Worm (Caenorhabditis elegans) whole organism, L1 larva: ENCODE measurements around the gene T01D3.6.
A peak's percentile ranks its signal among the peaks of the same experiment; 100 is the strongest.

Source experiments
- C04F5.9 ChIP-seq: sonication (generic microtip); optimal IDR thresholded peaks from 2 replicates; lab custom pipeline; 2016; ENCODE audit warnings: missing genetic modification characterization, missing compliant biosample characterization
- C16A3.4 ChIP-seq: fragments of 150-350 bp; optimal IDR thresholded peaks from 2 replicates; lab custom pipeline; 2014; ENCODE audit warnings: missing biosample characterization, missing genetic modification characterization
- C34B4.2 ChIP-seq: sonication (generic microtip); optimal IDR thresholded peaks from 2 replicates; lab custom pipeline; 2017; ENCODE audit warnings: mild to moderate bottlenecking, missing genetic modification characterization, missing compliant biosample characterization
- F16B12.6 ChIP-seq: fragments of 150-350 bp; optimal IDR thresholded peaks from 2 replicates; lab custom pipeline; 2014; ENCODE audit warnings: missing biosample characterization, missing genetic modification characterization
- alr-1 ChIP-seq: fragments of 200-800 bp; sonication (Bioruptor generic); optimal IDR thresholded peaks from 2 replicates; lab custom pipeline; 2018; ENCODE audit warnings: borderline replicate concordance, mild to moderate bottlenecking, missing genetic modification characterization, missing compliant biosample characterization
- blmp-1 ChIP-seq: fragments of 150-350 bp; optimal IDR thresholded peaks from 2 replicates; lab custom pipeline; 2014; ENCODE audit warnings: missing biosample characterization, missing genetic modification characterization
- ceh-8 ChIP-seq: fragments of 200-800 bp; sonication (Bioruptor generic); optimal IDR thresholded peaks from 2 replicates; lab custom pipeline; 2018; ENCODE audit warnings: mild to moderate bottlenecking, missing genetic modification characterization, moderate library complexity, missing compliant biosample characterization
- ceh-82 ChIP-seq, 3 experiments: fragments of 150-350 bp in 1 of 3; sonication (generic microtip) in 2 of 3; optimal IDR thresholded peaks; 2 replicates each; lab custom pipeline; 2014 to 2017; ENCODE audit warnings: missing biosample characterization in 3 of 3, missing genetic modification characterization in 3 of 3
- ceh-88 ChIP-seq: fragments of 200-800 bp; sonication (Bioruptor generic); IDR thresholded peaks from 2 replicates; pipeline ENCODE4 v1.3.6; 2022; ENCODE audit warnings: missing genetic modification characterization, missing compliant biosample characterization
- ceh-90 ChIP-seq: sonication (generic microtip); optimal IDR thresholded peaks from 2 replicates; lab custom pipeline; 2016; ENCODE audit warnings: missing genetic modification characterization, missing compliant biosample characterization
- ces-1 ChIP-seq: fragments of 150-350 bp; optimal IDR thresholded peaks from 2 replicates; lab custom pipeline; 2014; ENCODE audit warnings: missing biosample characterization, missing genetic modification reagents, missing genetic modification characterization
- dsc-1 ChIP-seq: sonication (generic microtip); optimal IDR thresholded peaks from 2 replicates; lab custom pipeline; 2016; ENCODE audit warnings: mild to moderate bottlenecking, missing genetic modification characterization, missing compliant biosample characterization
- efl-1 ChIP-seq, 4 experiments: fragments of 150-350 bp; optimal IDR thresholded peaks in 3 of 4; peaks in 1 of 4; 1 replicate in 1 of 4; 2 replicates in 3 of 4; lab custom pipeline; 2014; ENCODE audit warnings: missing biosample characterization in 2 of 4, missing genetic modification characterization in 2 of 4, missing genetic modification reagents in 2 of 4
- efl-3 ChIP-seq: fragments of 200-800 bp; sonication (Bioruptor generic); optimal IDR thresholded peaks from 2 replicates; lab custom pipeline; 2018; ENCODE audit warnings: mild to moderate bottlenecking, missing genetic modification characterization, missing compliant biosample characterization
- egl-13 ChIP-seq: sonication (generic microtip); optimal IDR thresholded peaks from 2 replicates; lab custom pipeline; 2016; ENCODE audit warnings: missing genotype, missing genetic modification reagents, missing genetic modification characterization, missing compliant biosample characterization
- elt-2 ChIP-seq: sonication (generic microtip); optimal IDR thresholded peaks from 2 replicates; lab custom pipeline; 2016; ENCODE audit warnings: missing genetic modification characterization, mild to moderate bottlenecking, inconsistent platforms, missing compliant biosample characterization, missing genetic modification reagents
- elt-3 ChIP-seq, 6 experiments: fragments of 150-350 bp in 1 of 6; sonication (generic microtip); optimal IDR thresholded peaks; 2 replicates each; lab custom pipeline; 2017 to 2018; ENCODE audit warnings: missing biosample characterization in 6 of 6, missing genetic modification characterization in 6 of 6, inconsistent platforms in 1 of 6
- fkh-10 ChIP-seq: sonication (generic microtip); optimal IDR thresholded peaks from 2 replicates; lab custom pipeline; 2017; ENCODE audit warnings: missing biosample characterization, missing genetic modification reagents, missing genetic modification characterization
- fkh-8 ChIP-seq: sonication (generic microtip); optimal IDR thresholded peaks from 2 replicates; lab custom pipeline; 2016; ENCODE audit warnings: mild to moderate bottlenecking, missing genetic modification characterization, missing compliant biosample characterization
- fos-1 ChIP-seq: fragments of 150-350 bp; optimal IDR thresholded peaks from 2 replicates; lab custom pipeline; 2014; ENCODE audit warnings: missing biosample characterization, missing genetic modification characterization
- grh-1 ChIP-seq: fragments of 200-800 bp; sonication (Bioruptor generic); IDR thresholded peaks from 2 replicates; pipeline ENCODE4 v1.3.6; 2022; ENCODE audit warnings: missing genetic modification reagents, missing genetic modification characterization, missing compliant biosample characterization
- hlh-4 ChIP-seq: sonication (generic microtip); optimal IDR thresholded peaks from 2 replicates; lab custom pipeline; 2016; ENCODE audit warnings: mild to moderate bottlenecking, missing genetic modification characterization, missing compliant biosample characterization
- hpl-2 ChIP-seq: fragments of 150-350 bp; optimal IDR thresholded peaks from 2 replicates; lab custom pipeline; 2014; ENCODE audit warnings: missing biosample characterization, missing genetic modification reagents, missing genetic modification characterization
- irx-1 ChIP-seq: sonication (generic microtip); optimal IDR thresholded peaks from 2 replicates; lab custom pipeline; 2016; ENCODE audit warnings: missing genetic modification characterization, missing compliant biosample characterization
- jun-1 ChIP-seq: fragments of 150-350 bp; optimal IDR thresholded peaks from 2 replicates; lab custom pipeline; 2014; ENCODE audit warnings: missing biosample characterization, missing genetic modification reagents, missing genetic modification characterization
- lin-13 ChIP-seq: fragments of 150-350 bp; optimal IDR thresholded peaks from 2 replicates; lab custom pipeline; 2014; ENCODE audit warnings: missing biosample characterization, missing genetic modification reagents, missing genetic modification characterization
- lin-14 ChIP-seq: fragments of 200-800 bp; sonication (Bioruptor generic); optimal IDR thresholded peaks from 2 replicates; lab custom pipeline; 2018; ENCODE audit warnings: mild to moderate bottlenecking, missing genetic modification characterization, moderate library complexity, missing compliant biosample characterization
- lin-15B ChIP-seq: fragments of 150-350 bp; sonication (generic microtip); optimal IDR thresholded peaks from 3 replicates; lab custom pipeline; 2014; ENCODE audit warnings: missing biosample characterization, missing genetic modification characterization
- lin-35 ChIP-seq, 2 experiments: fragments of 150-350 bp; optimal IDR thresholded peaks; 2 replicates each; lab custom pipeline; 2014; ENCODE audit warnings: missing biosample characterization in 2 of 2, missing genetic modification characterization in 2 of 2, missing genetic modification reagents in 2 of 2
- lsy-2 ChIP-seq, 2 experiments: fragments of 150-350 bp; optimal IDR thresholded peaks; 2 replicates each; lab custom pipeline; 2014; ENCODE audit warnings: missing biosample characterization in 2 of 2, missing genetic modification characterization in 2 of 2
- mab-9 ChIP-seq: fragments of 200-800 bp; sonication (Bioruptor generic); IDR thresholded peaks from 2 replicates; pipeline ENCODE4 v1.3.6; 2022; ENCODE audit warnings: missing genetic modification reagents, missing genetic modification characterization, missing compliant biosample characterization
- mef-2 ChIP-seq: fragments of 150-350 bp; optimal IDR thresholded peaks from 2 replicates; lab custom pipeline; 2014; ENCODE audit warnings: missing biosample characterization, missing genetic modification characterization
- mep-1 ChIP-seq: fragments of 150-350 bp; optimal IDR thresholded peaks from 2 replicates; lab custom pipeline; 2014; ENCODE audit warnings: missing biosample characterization, missing genetic modification characterization
- nhr-12 ChIP-seq: sonication (generic microtip); optimal IDR thresholded peaks from 2 replicates; lab custom pipeline; 2017; ENCODE audit warnings: missing biosample characterization, missing genetic modification characterization
- nhr-19 ChIP-seq: fragments of 200-800 bp; sonication (Bioruptor generic); conservative IDR thresholded peaks from 2 replicates; pipeline ENCODE4 v1.3.6; 2022; ENCODE audit warnings: missing genetic modification characterization, missing compliant biosample characterization
- nhr-20 ChIP-seq: sonication (generic microtip); optimal IDR thresholded peaks from 2 replicates; lab custom pipeline; 2016; ENCODE audit warnings: mild to moderate bottlenecking, missing genetic modification characterization, missing compliant biosample characterization
- nhr-237 ChIP-seq: fragments of 150-350 bp; optimal IDR thresholded peaks from 2 replicates; lab custom pipeline; 2014; ENCODE audit warnings: missing biosample characterization, missing genetic modification characterization
- nhr-47 ChIP-seq: sonication (generic microtip); optimal IDR thresholded peaks from 2 replicates; lab custom pipeline; 2016; ENCODE audit warnings: mild to moderate bottlenecking, missing genetic modification characterization, moderate library complexity, missing compliant biosample characterization
- nhr-71 ChIP-seq: sonication (generic microtip); optimal IDR thresholded peaks from 2 replicates; lab custom pipeline; 2016; ENCODE audit warnings: mild to moderate bottlenecking, missing genetic modification characterization, moderate library complexity, missing compliant biosample characterization
- nhr-76 ChIP-seq: sonication (generic microtip); optimal IDR thresholded peaks from 2 replicates; lab custom pipeline; 2017; ENCODE audit warnings: missing biosample characterization, missing genetic modification characterization
- nhr-84 ChIP-seq: sonication (generic microtip); optimal IDR thresholded peaks from 2 replicates; lab custom pipeline; 2017; ENCODE audit warnings: missing biosample characterization, missing genetic modification characterization
- nhr-90 ChIP-seq: sonication (generic microtip); optimal IDR thresholded peaks from 2 replicates; lab custom pipeline; 2016; ENCODE audit warnings: mild to moderate bottlenecking, missing genetic modification characterization, missing compliant biosample characterization; ENCODE audit not compliant: poor library complexity
- pag-3 ChIP-seq: sonication (generic microtip); optimal IDR thresholded peaks from 2 replicates; lab custom pipeline; 2017; ENCODE audit warnings: missing genetic modification characterization, mild to moderate bottlenecking, missing compliant biosample characterization, antibody characterized with exemption, borderline replicate concordance; ENCODE audit not compliant: insufficient read depth
- pax-3 ChIP-seq: fragments of 200-800 bp; sonication (Bioruptor generic); optimal IDR thresholded peaks from 2 replicates; lab custom pipeline; 2018; ENCODE audit warnings: mild to moderate bottlenecking, missing genetic modification characterization, moderate library complexity, missing compliant biosample characterization
- pqm-1 ChIP-seq: sonication (generic microtip); optimal IDR thresholded peaks from 3 replicates; lab custom pipeline; 2017; ENCODE audit warnings: missing biosample characterization, missing genetic modification characterization
- rnt-1 ChIP-seq: sonication (generic microtip); optimal IDR thresholded peaks from 2 replicates; lab custom pipeline; 2016; ENCODE audit warnings: mild to moderate bottlenecking, missing genetic modification characterization, moderate library complexity, missing compliant biosample characterization
- sox-4 ChIP-seq: sonication (generic microtip); optimal IDR thresholded peaks from 2 replicates; lab custom pipeline; 2016; ENCODE audit warnings: missing genetic modification characterization, missing compliant biosample characterization
- sptf-1 ChIP-seq: fragments of 150-350 bp; optimal IDR thresholded peaks from 2 replicates; lab custom pipeline; 2014; ENCODE audit warnings: missing biosample characterization, missing genetic modification characterization
- sup-37 ChIP-seq: fragments of 200-800 bp; sonication (Bioruptor generic); optimal IDR thresholded peaks from 2 replicates; lab custom pipeline; 2018; ENCODE audit warnings: mild to moderate bottlenecking, missing genetic modification characterization, missing compliant biosample characterization
- unc-86 ChIP-seq: sonication (generic microtip); optimal IDR thresholded peaks from 2 replicates; lab custom pipeline; 2016; ENCODE audit warnings: missing genetic modification characterization, missing compliant biosample characterization
- zag-1 ChIP-seq: fragments of 150-350 bp; optimal IDR thresholded peaks from 2 replicates; lab custom pipeline; 2014; ENCODE audit warnings: missing biosample characterization, missing genetic modification characterization
- zip-4 ChIP-seq: fragments of 200-800 bp; sonication (Bioruptor generic); optimal IDR thresholded peaks from 2 replicates; lab custom pipeline; 2018; ENCODE audit warnings: mild to moderate bottlenecking, missing genetic modification characterization, moderate library complexity, missing compliant biosample characterization

Gene T01D3.6

DNA sequence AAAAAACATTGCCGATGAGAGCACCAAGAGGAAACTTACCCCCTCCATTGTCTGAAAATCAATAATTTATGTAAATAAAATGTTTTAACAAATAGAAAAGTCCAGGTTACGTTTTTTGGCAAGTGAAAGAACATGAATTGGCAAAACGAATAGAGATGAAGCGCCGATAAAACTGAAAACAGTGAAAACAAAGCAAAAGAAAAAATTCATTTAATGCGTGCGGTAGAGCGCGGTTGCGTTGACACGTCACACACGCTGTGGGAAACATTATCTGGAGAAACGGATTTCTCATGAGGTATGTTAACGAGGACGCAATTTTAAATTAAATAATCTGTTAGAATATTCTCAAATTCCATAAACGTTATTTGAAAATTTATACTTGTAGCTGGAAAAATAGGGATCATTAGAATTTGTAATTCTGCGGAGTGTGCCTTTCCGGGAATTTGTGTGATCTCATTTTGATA is 1.4 kb upstream of the T01D3.6 start, which contains the start of gene zipt-9:
zipt-9 (minus strand) TSS at position 51 of the 464 bp plus-strand sequence.
- TF ChIP-seq lin-35 (GFP tag; optimal IDR thresholded peaks at IDR 0.05; lab: Kevin White, UChicago) (peak; percentile 75 to 89), fkh-10 (GFP tag; lab: Kevin White, UChicago) (peak; percentile 34), C34B4.2 (tag; lab: Kevin White, UChicago) (no peak), pax-3 (tag; lab: Kevin White, UChicago) (peak; percentile 99), efl-1 (optimal IDR thresholded peaks at IDR 0.05; lab: Kevin White, UChicago) (peak; percentile 82 to 85), efl-1 (GFP tag; optimal IDR thresholded peaks at IDR 0.05 in 1 of 2; lab: Kevin White, UChicago) (peak; percentile 73 to 95), sup-37 (GFP tag; lab: Kevin White, UChicago) (no peak), nhr-47 (tag; lab: Kevin White, UChicago) (peak; percentile 91), mab-9 (GFP tag; lab: Robert Waterston, UW) (peak; percentile 60), pqm-1 (tag; lab: Kevin White, UChicago) (no peak), lin-13 (GFP tag; lab: Kevin White, UChicago) (peak; percentile 63), lin-14 (GFP tag; lab: Kevin White, UChicago) (peak; percentile 90), sox-4 (tag; lab: Kevin White, UChicago) (peak; percentile 63), C04F5.9 (tag; lab: Kevin White, UChicago) (peak; percentile 70), fkh-8 (tag; lab: Kevin White, UChicago) (peak; percentile 89), rnt-1 (peak; percentile 94), egl-13 (tag; lab: Kevin White, UChicago) (peak; percentile 82), nhr-237 (tag; lab: Kevin White, UChicago) (peak; percentile 47), ceh-88 (GFP tag; lab: Robert Waterston, UW) (peak; percentile 80), nhr-12 (tag; lab: Kevin White, UChicago) (no peak), nhr-84 (tag; lab: Kevin White, UChicago) (no peak), blmp-1 (tag; lab: Kevin White, UChicago) (peak; percentile 93), hlh-4 (tag; lab: Kevin White, UChicago) (peak; percentile 5), unc-86 (peak; percentile 71), irx-1 (tag; lab: Kevin White, UChicago) (peak; percentile 71), zip-4 (GFP tag; lab: Kevin White, UChicago) (no peak), nhr-19 (GFP tag; lab: Robert Waterston, UW) (peak; percentile 83), C16A3.4 (peak; percentile 89), dsc-1 (peak; percentile 82), mef-2 (tag; lab: Kevin White, UChicago) (no peak), ces-1 (GFP tag; lab: Kevin White, UChicago) (no peak), hpl-2 (GFP tag; lab: Kevin White, UChicago) (peak; percentile 25), nhr-20 (tag; lab: Kevin White, UChicago) (peak; percentile 89), sptf-1 (tag; lab: Kevin White, UChicago) (no peak), ceh-8 (peak; percentile 32), nhr-90 (tag; lab: Kevin White, UChicago) (peak; percentile 92), jun-1 (tag; lab: Kevin White, UChicago) (peak; percentile 56), ceh-82 (tag; optimal IDR thresholded peaks at IDR 0.05; lab: Kevin White, UChicago) (peak; percentile 74 to 87 (median 79)), lsy-2 (tag; optimal IDR thresholded peaks at IDR 0.05; lab: Kevin White, UChicago) (peak in 1 of 2 experiments; percentile 86), grh-1 (GFP tag; lab: Robert Waterston, UW) (peak; percentile 50; the same call in 1 of the 2 replicates), nhr-71 (tag; lab: Kevin White, UChicago) (peak; percentile 93), efl-3 (GFP tag; lab: Kevin White, UChicago) (peak; percentile 53), elt-2 (tag; lab: Kevin White, UChicago) (peak; percentile 7), mep-1 (peak; percentile 85), zag-1 (tag; lab: Kevin White, UChicago) (no peak), lin-15B (peak; percentile 90), ceh-90 (tag; lab: Kevin White, UChicago) (peak; percentile 62), F16B12.6 (tag; lab: Kevin White, UChicago) (peak; percentile 59), elt-3 (tag; optimal IDR thresholded peaks at IDR 0.05; lab: Kevin White, UChicago) (peak in 2 of 6 experiments; percentile 48 to 80), pag-3 (tag; lab: Kevin White, UChicago) (no peak), fos-1 (tag; lab: Kevin White, UChicago) (peak; percentile 65), alr-1 (tag; lab: Kevin White, UChicago) (no peak), nhr-76 (tag; lab: Kevin White, UChicago) (no peak)
